Worm (Caenorhabditis elegans) whole organism, midembryonic: ENCODE results near the gene F13C5.1.

Source experiments
- T22C8.4 ChIP-seq: fragments of 200-800 bp; sonication (Bioruptor generic); IDR thresholded peaks from 2 replicates; pipeline ENCODE4 v1.3.6; 2022; ENCODE audit warnings: missing genetic modification characterization, missing compliant biosample characterization
- cog-1 ChIP-seq: sonication (generic microtip); optimal IDR thresholded peaks from 2 replicates; lab custom pipeline; 2016; ENCODE audit warnings: missing genetic modification characterization, missing compliant biosample characterization
- flt-1 ChIP-seq: fragments of 200-800 bp; sonication (Bioruptor generic); IDR thresholded peaks from 2 replicates; pipeline ENCODE4 v1.3.6; 2022; ENCODE audit warnings: missing genetic modification characterization, missing compliant biosample characterization
- med-1 ChIP-seq: sonication (generic microtip); optimal IDR thresholded peaks from 2 replicates; lab custom pipeline; 2017; ENCODE audit warnings: missing genetic modification characterization, mild to moderate bottlenecking, missing compliant biosample characterization, antibody characterized with exemption, missing genetic modification reagents; ENCODE audit not compliant: insufficient read depth
- ref-1 ChIP-seq: fragments of 200-800 bp; sonication (Bioruptor generic); conservative IDR thresholded peaks from 2 replicates; pipeline ENCODE4 v1.3.6; 2022; ENCODE audit warnings: missing genetic modification reagents, missing genetic modification characterization, missing compliant biosample characterization
- tab-1 ChIP-seq: fragments of 200-800 bp; sonication (Bioruptor generic); IDR thresholded peaks from 2 replicates; pipeline ENCODE4 v1.3.6; 2022; ENCODE audit warnings: missing genetic modification characterization, missing compliant biosample characterization
- ztf-23 ChIP-seq: fragments of 200-800 bp; sonication (Bioruptor generic); IDR thresholded peaks from 2 replicates; pipeline ENCODE4 v1.3.6; 2022; ENCODE audit warnings: missing genetic modification reagents, missing genetic modification characterization, missing compliant biosample characterization

ce11 chrX:593910-594447 lies 8.0 kb upstream of the F13C5.1 start, which contains the start of gene F13C5.2:
- TF ChIP-seq ref-1 (GFP tag; lab: Robert Waterston, UW) (no peak), flt-1 (no peak), ztf-23 (GFP tag; lab: Robert Waterston, UW) (no peak), med-1 (no peak), cog-1 (tag; lab: Kevin White, UChicago) (no peak), tab-1 (GFP tag; lab: Robert Waterston, UW) (peak; percentile 63; the same call in 1 of the 2 replicates), T22C8.4 (GFP tag; lab: Robert Waterston, UW) (no peak)
